Fruit fly (Drosophila melanogaster) whole organism, prepupa: ENCODE data around the gene CG33995.
A peak's percentile ranks its signal among the peaks of the same experiment; 100 is the strongest.

ENCODE experiments used
- Blimp-1 ChIP-seq: fragments of 200-800 bp; sonication (Bioruptor generic); optimal IDR thresholded peaks from 3 replicates; lab custom pipeline; 2017; ENCODE audit warnings: missing biosample characterization, missing genetic modification characterization, mild to moderate bottlenecking, moderate library complexity, missing genetic modification reagents
- CG11294 ChIP-seq: fragments of 200-800 bp; sonication (Bioruptor generic); IDR thresholded peaks from 2 replicates; pipeline ENCODE4 v1.3.6; 2022; ENCODE audit warnings: missing biosample characterization, missing genetic modification characterization
- CG1621 ChIP-seq: fragments of 200-800 bp; sonication (Bioruptor generic); optimal IDR thresholded peaks from 3 replicates; lab custom pipeline; 2018; ENCODE audit warnings: missing biosample characterization, mild to moderate bottlenecking, missing genetic modification characterization
- CG3032 ChIP-seq: fragments of 200-800 bp; optimal IDR thresholded peaks from 2 replicates; lab custom pipeline; 2019; ENCODE audit warnings: missing biosample characterization, mild to moderate bottlenecking, missing genetic modification characterization, moderate library complexity
- CG31627 ChIP-seq: fragments of 200-800 bp; sonication (Bioruptor generic); optimal IDR thresholded peaks from 3 replicates; lab custom pipeline; 2016; ENCODE audit warnings: missing biosample characterization, missing genetic modification characterization
- CG6808 ChIP-seq: fragments of 200-800 bp; sonication (Bioruptor generic); optimal IDR thresholded peaks from 3 replicates; lab custom pipeline; 2017; ENCODE audit warnings: missing biosample characterization, missing genetic modification characterization, mild to moderate bottlenecking, moderate library complexity, missing genetic modification reagents
- CG8119 ChIP-seq: fragments of 200-800 bp; sonication (Bioruptor generic); IDR thresholded peaks from 3 replicates; pipeline ENCODE4 v1.3.6; 2022; ENCODE audit warnings: missing biosample characterization, missing genetic modification characterization
- CG8319 ChIP-seq: fragments of 200-800 bp; sonication (Bioruptor generic); optimal IDR thresholded peaks from 3 replicates; lab custom pipeline; 2016; ENCODE audit warnings: missing biosample characterization, missing genetic modification characterization
- CG9139 ChIP-seq: fragments of 200-800 bp; sonication (Bioruptor generic); optimal IDR thresholded peaks from 3 replicates; lab custom pipeline; 2017; ENCODE audit warnings: missing biosample characterization, mild to moderate bottlenecking, missing genetic modification characterization
- Eip78C ChIP-seq: fragments of 200-800 bp; sonication (Bioruptor generic); peaks from one replicate; lab custom pipeline; 2016; ENCODE audit warnings: missing biosample characterization, missing genetic modification characterization
- Met ChIP-seq: fragments of 200-800 bp; sonication (Bioruptor generic); optimal IDR thresholded peaks from 3 replicates; lab custom pipeline; 2016; ENCODE audit warnings: missing biosample characterization, missing genetic modification characterization
- Sox102F ChIP-seq: fragments of 200-800 bp; sonication (Bioruptor generic); optimal IDR thresholded peaks from 2 replicates; lab custom pipeline; 2016; ENCODE audit warnings: missing biosample characterization, mild to moderate bottlenecking, missing genetic modification characterization
- achi ChIP-seq: fragments of 200-800 bp; sonication (Bioruptor generic); optimal IDR thresholded peaks from 3 replicates; lab custom pipeline; 2016; ENCODE audit warnings: missing biosample characterization, missing genetic modification characterization
- acj6 ChIP-seq: fragments of 200-800 bp; sonication (Bioruptor generic); optimal IDR thresholded peaks from 3 replicates; lab custom pipeline; 2016; ENCODE audit warnings: missing biosample characterization, missing genetic modification characterization
- dac ChIP-seq: fragments of 200-800 bp; sonication (Bioruptor generic); optimal IDR thresholded peaks from 2 replicates; lab custom pipeline; 2017; ENCODE audit warnings: missing biosample characterization, mild to moderate bottlenecking, missing genetic modification characterization
- dsx ChIP-seq: fragments of 200-800 bp; optimal IDR thresholded peaks from 3 replicates; lab custom pipeline; 2019; ENCODE audit warnings: missing biosample characterization, mild to moderate bottlenecking, missing genetic modification characterization, moderate library complexity; ENCODE audit not compliant: poor library complexity, severe bottlenecking
- esn ChIP-seq: fragments of 200-800 bp; sonication (Bioruptor generic); optimal IDR thresholded peaks from 2 replicates; lab custom pipeline; 2016; ENCODE audit warnings: missing biosample characterization, mild to moderate bottlenecking, missing genetic modification characterization, moderate library complexity
- spab ChIP-seq: fragments of 200-800 bp; sonication (Bioruptor generic); optimal IDR thresholded peaks from 2 replicates; lab custom pipeline; 2017; ENCODE audit warnings: missing biosample characterization, mild to moderate bottlenecking, missing genetic modification characterization, missing genetic modification reagents
- topi ChIP-seq: fragments of 200-800 bp; sonication (Bioruptor generic); optimal IDR thresholded peaks from 3 replicates; lab custom pipeline; 2016; ENCODE audit warnings: missing biosample characterization, missing genetic modification characterization
- vri ChIP-seq: fragments of 200-800 bp; sonication (Bioruptor generic); optimal IDR thresholded peaks from 3 replicates; lab custom pipeline; 2016; ENCODE audit warnings: missing biosample characterization, mild to moderate bottlenecking, missing genetic modification characterization

Gene CG33995

dm6 chr2L:5096222-5096621 is 53.2 kb downstream of the CG33995 start, which contains the start of gene CG4230:
TSS of gene CG4230 (plus strand) at chr2L:5096227.
- peak; percentile 52 for TF ChIP-seq Eip78C
- no peak for TF ChIP-seq Sox102F
- no peak for TF ChIP-seq Blimp-1
- TF ChIP-seq dac (GFP tag; lab: Kevin White, UChicago) = no peak
- peak; percentile 87 for TF ChIP-seq achi
- no peak for TF ChIP-seq topi
- TF ChIP-seq esn (GFP tag; lab: Kevin White, UChicago) = peak; percentile 5
- no peak for TF ChIP-seq acj6
- no peak for TF ChIP-seq vri (GFP tag; lab: Kevin White, UChicago)
- no peak for TF ChIP-seq spab (GFP tag; lab: Kevin White, UChicago)
- no peak for TF ChIP-seq CG11294 (GFP tag; lab: Robert Waterston, UW)
- TF ChIP-seq CG31627 (GFP tag; lab: Kevin White, UChicago) = no peak
- no peak for TF ChIP-seq CG6808 (GFP tag; lab: Kevin White, UChicago)
- TF ChIP-seq Met (GFP tag; lab: Kevin White, UChicago) = no peak
- TF ChIP-seq CG3032 (tag; lab: Kevin White, UChicago) = no peak
- TF ChIP-seq CG9139 = no peak
- TF ChIP-seq CG8119 (GFP tag; lab: Robert Waterston, UW) = no peak
- TF ChIP-seq CG1621 = peak; percentile 71
- TF ChIP-seq dsx (GFP tag; lab: Kevin White, UChicago) = no peak
- TF ChIP-seq, all 60 proteins: peak for 4

dm6 chr2L:5096761-5097160 is 53.7 kb downstream of the CG33995 start:
- no peak for TF ChIP-seq CG8319 (GFP tag; lab: Kevin White, UChicago)
- TF ChIP-seq CG8119 (GFP tag; lab: Robert Waterston, UW) = no peak
- peak; percentile 50 for TF ChIP-seq Eip78C
- no peak for TF ChIP-seq vri (GFP tag; lab: Kevin White, UChicago)
- TF ChIP-seq CG9139 = peak; percentile 11
